Worm (Caenorhabditis elegans) whole organism, young adult: ENCODE data around the gene attf-5.
A peak's percentile ranks its signal among the peaks of the same experiment; 100 is the strongest.

ENCODE experiments used
- B0019.2 ChIP-seq: fragments of 200-800 bp; sonication (Bioruptor generic); conservative IDR thresholded peaks from 2 replicates; pipeline ENCODE4 v1.3.6; 2022; ENCODE audit warnings: missing genetic modification reagents, missing genetic modification characterization, missing compliant biosample characterization
- C17E4.6 ChIP-seq: fragments of 200-800 bp; sonication (Bioruptor generic); IDR thresholded peaks from 2 replicates; pipeline ENCODE4 v1.3.6; 2022; ENCODE audit warnings: missing genetic modification reagents, missing genetic modification characterization, missing compliant biosample characterization
- D2030.7 ChIP-seq: fragments of 200-800 bp; sonication (Bioruptor generic); IDR thresholded peaks from 2 replicates; pipeline ENCODE4 v1.3.6; 2022; ENCODE audit warnings: missing genetic modification reagents, missing genetic modification characterization, missing compliant biosample characterization
- F10E7.11 ChIP-seq: sonication (generic microtip); optimal IDR thresholded peaks from 2 replicates; lab custom pipeline; 2017; ENCODE audit warnings: mild to moderate bottlenecking, missing genetic modification characterization, moderate library complexity, missing compliant biosample characterization
- F23B12.7 ChIP-seq: sonication (generic microtip); optimal IDR thresholded peaks from 2 replicates; lab custom pipeline; 2017; ENCODE audit warnings: missing genetic modification characterization, mild to moderate bottlenecking, missing compliant biosample characterization, antibody characterized with exemption, moderate library complexity; ENCODE audit not compliant: insufficient read depth
- F37B4.10 ChIP-seq: fragments of 200-800 bp; sonication (Bioruptor generic); IDR thresholded peaks from 2 replicates; pipeline ENCODE4 v1.3.6; 2022; ENCODE audit warnings: missing genetic modification characterization, missing compliant biosample characterization
- F49E8.2 ChIP-seq: sonication (generic microtip); optimal IDR thresholded peaks from 3 replicates; lab custom pipeline; 2017; ENCODE audit warnings: missing genetic modification characterization, mild to moderate bottlenecking, missing compliant biosample characterization, antibody characterized with exemption, moderate library complexity; ENCODE audit not compliant: insufficient read depth
- K11D2.4 ChIP-seq: fragments of 200-800 bp; sonication (Bioruptor generic); IDR thresholded peaks from 2 replicates; pipeline ENCODE4 v1.3.6; 2022; ENCODE audit warnings: missing genetic modification reagents, missing genetic modification characterization, missing compliant biosample characterization
- Y53F4B.3 ChIP-seq: fragments of 200-800 bp; sonication (Bioruptor generic); IDR thresholded peaks from 2 replicates; pipeline ENCODE4 v1.3.6; 2022; ENCODE audit warnings: missing genetic modification reagents, missing genetic modification characterization, missing compliant biosample characterization
- Y67H2A.10 ChIP-seq: fragments of 200-800 bp; sonication (Bioruptor generic); conservative IDR thresholded peaks from 2 replicates; pipeline ENCODE4 v1.3.6; 2022; ENCODE audit warnings: missing genetic modification reagents, missing genetic modification characterization, missing compliant biosample characterization
- ZK185.1 ChIP-seq: sonication (generic microtip); optimal IDR thresholded peaks from 2 replicates; lab custom pipeline; 2016; ENCODE audit warnings: mild to moderate bottlenecking, missing genetic modification characterization, missing compliant biosample characterization; ENCODE audit not compliant: poor library complexity, severe bottlenecking
- akir-1 ChIP-seq: fragments of 200-800 bp; sonication (Bioruptor generic); optimal IDR thresholded peaks from 2 replicates; lab custom pipeline; 2018; ENCODE audit warnings: mild to moderate bottlenecking, missing genetic modification characterization, moderate library complexity, missing compliant biosample characterization
- attf-5 ChIP-seq: fragments of 200-800 bp; sonication (Bioruptor generic); optimal IDR thresholded peaks from 2 replicates; lab custom pipeline; 2018; ENCODE audit warnings: mild to moderate bottlenecking, missing genetic modification characterization, missing compliant biosample characterization
- bed-1 ChIP-seq: fragments of 200-800 bp; sonication (Bioruptor generic); IDR thresholded peaks from 2 replicates; pipeline ENCODE4 v1.3.6; 2022; ENCODE audit warnings: missing genetic modification reagents, missing genetic modification characterization, missing compliant biosample characterization
- cebp-2 ChIP-seq: fragments of 200-800 bp; sonication (Bioruptor generic); IDR thresholded peaks from 2 replicates; pipeline ENCODE4 v1.3.6; 2022; ENCODE audit warnings: missing genetic modification characterization, missing compliant biosample characterization
- ceh-27 ChIP-seq: fragments of 200-800 bp; sonication (Bioruptor generic); optimal IDR thresholded peaks from 2 replicates; lab custom pipeline; 2018; ENCODE audit warnings: mild to moderate bottlenecking, missing genetic modification characterization, moderate library complexity, missing compliant biosample characterization
- ceh-58 ChIP-seq: fragments of 200-800 bp; sonication (Bioruptor generic); IDR thresholded peaks from 2 replicates; pipeline ENCODE4 v1.3.6; 2022; ENCODE audit warnings: missing genetic modification characterization, missing compliant biosample characterization
- dox-1 ChIP-seq: fragments of 200-800 bp; sonication (Bioruptor generic); IDR thresholded peaks from 2 replicates; pipeline ENCODE4 v1.3.6; 2022; ENCODE audit warnings: missing genetic modification reagents, missing genetic modification characterization, missing compliant biosample characterization
- dpff-1 ChIP-seq: sonication (generic microtip); optimal IDR thresholded peaks from 2 replicates; lab custom pipeline; 2017; ENCODE audit warnings: mild to moderate bottlenecking, missing genetic modification characterization, missing compliant biosample characterization
- ets-4 ChIP-seq: fragments of 200-800 bp; sonication (Bioruptor generic); optimal IDR thresholded peaks from 2 replicates; lab custom pipeline; 2018; ENCODE audit warnings: mild to moderate bottlenecking, missing genetic modification characterization, missing compliant biosample characterization
- fkh-3 ChIP-seq: sonication (generic microtip); optimal IDR thresholded peaks from 2 replicates; lab custom pipeline; 2016; ENCODE audit warnings: mild to moderate bottlenecking, missing genetic modification characterization, missing compliant biosample characterization
- hmg-20 ChIP-seq: fragments of 200-800 bp; sonication (Bioruptor generic); IDR thresholded peaks from 2 replicates; pipeline ENCODE4 v1.3.6; 2022; ENCODE audit warnings: missing genetic modification reagents, missing genetic modification characterization, missing compliant biosample characterization
- hsf-1 ChIP-seq: fragments of 200-800 bp; sonication (Bioruptor generic); IDR thresholded peaks from 2 replicates; pipeline ENCODE4 v1.3.6; 2022; ENCODE audit warnings: missing genetic modification reagents, missing genetic modification characterization, missing compliant biosample characterization
- lag-1 ChIP-seq: fragments of 200-800 bp; sonication (Bioruptor generic); IDR thresholded peaks from 2 replicates; pipeline ENCODE4 v1.3.6; 2022; ENCODE audit warnings: missing genetic modification reagents, missing genetic modification characterization, missing compliant biosample characterization
- lin-26 ChIP-seq: fragments of 200-800 bp; sonication (Bioruptor generic); IDR thresholded peaks from 2 replicates; pipeline ENCODE4 v1.3.6; 2022; ENCODE audit warnings: missing genetic modification reagents, missing genetic modification characterization, missing compliant biosample characterization
- lin-40 ChIP-seq: sonication (generic microtip); optimal IDR thresholded peaks from 2 replicates; lab custom pipeline; 2016; ENCODE audit warnings: missing genetic modification characterization, mild to moderate bottlenecking, missing compliant biosample characterization, missing genotype, missing genetic modification reagents
- madf-10 ChIP-seq: sonication (generic microtip); optimal IDR thresholded peaks from 2 replicates; lab custom pipeline; 2016; ENCODE audit warnings: mild to moderate bottlenecking, missing genetic modification characterization, missing compliant biosample characterization
- madf-6 ChIP-seq: fragments of 200-800 bp; sonication (Bioruptor generic); IDR thresholded peaks from 2 replicates; pipeline ENCODE4 v1.3.6; 2022; ENCODE audit warnings: missing genetic modification reagents, missing genetic modification characterization, missing compliant biosample characterization
- madf-8 ChIP-seq: fragments of 200-800 bp; sonication (Bioruptor generic); conservative IDR thresholded peaks from 2 replicates; pipeline ENCODE4 v1.3.6; 2022; ENCODE audit warnings: missing genetic modification reagents, missing genetic modification characterization, missing compliant biosample characterization
- mcd-1 ChIP-seq: fragments of 200-800 bp; sonication (Bioruptor generic); IDR thresholded peaks from 2 replicates; pipeline ENCODE4 v1.3.6; 2022; ENCODE audit warnings: missing genetic modification reagents, missing genetic modification characterization, missing compliant biosample characterization
- mxl-1 ChIP-seq: sonication (generic microtip); optimal IDR thresholded peaks from 2 replicates; lab custom pipeline; 2016; ENCODE audit warnings: missing genetic modification characterization, missing compliant biosample characterization
- nfya-1 ChIP-seq: sonication (generic microtip); optimal IDR thresholded peaks from 2 replicates; lab custom pipeline; 2017; ENCODE audit warnings: antibody characterized with exemption, missing compliant biosample characterization, missing genetic modification characterization, borderline replicate concordance; ENCODE audit not compliant: insufficient read depth
- nfyb-1 ChIP-seq: fragments of 200-800 bp; sonication (Bioruptor generic); IDR thresholded peaks from 2 replicates; pipeline ENCODE4 v1.3.6; 2022; ENCODE audit warnings: missing genetic modification reagents, missing genetic modification characterization, missing compliant biosample characterization
- nhr-179 ChIP-seq: sonication (generic microtip); optimal IDR thresholded peaks from 2 replicates; lab custom pipeline; 2016; ENCODE audit warnings: mild to moderate bottlenecking, missing genetic modification characterization, missing compliant biosample characterization
- nhr-80 ChIP-seq: sonication (generic microtip); optimal IDR thresholded peaks from 2 replicates; lab custom pipeline; 2016; ENCODE audit warnings: missing genetic modification characterization, missing compliant biosample characterization
- pha-4 ChIP-seq: fragments of 150-350 bp; sonication (generic microtip); optimal IDR thresholded peaks from 2 replicates; lab custom pipeline; 2014; ENCODE audit warnings: missing biosample characterization, missing genetic modification reagents, missing genetic modification characterization
- rcor-1 ChIP-seq: fragments of 200-800 bp; sonication (Bioruptor generic); IDR thresholded peaks from 2 replicates; pipeline ENCODE4 v1.3.6; 2022; ENCODE audit warnings: missing genetic modification reagents, missing genetic modification characterization, missing compliant biosample characterization
- rec-8 ChIP-seq, 2 experiments: sonication (generic microtip); optimal IDR thresholded peaks; 2 replicates each; lab custom pipeline; 2016; ENCODE audit warnings: mild to moderate bottlenecking in 2 of 2, missing genetic modification characterization in 2 of 2, missing genetic modification reagents in 2 of 2, missing genotype in 2 of 2, missing biosample characterization in 1 of 2, missing compliant biosample characterization in 1 of 2, moderate library complexity in 1 of 2
- repo-1 ChIP-seq: sonication (generic microtip); optimal IDR thresholded peaks from 2 replicates; lab custom pipeline; 2017; ENCODE audit warnings: mild to moderate bottlenecking, missing genetic modification characterization, missing compliant biosample characterization
- rpc-1 ChIP-seq, 2 experiments: fragments of 150-350 bp in 1 of 2; sonication (generic microtip) in 1 of 2; optimal IDR thresholded peaks; 2 replicates each; lab custom pipeline; 2014 to 2018; ENCODE audit warnings: missing biosample characterization in 1 of 2, missing genetic modification characterization in 1 of 2, missing genetic modification reagents in 1 of 2, missing genotype in 1 of 2
- snpc-1.1 ChIP-seq: sonication (generic microtip); optimal IDR thresholded peaks from 2 replicates; lab custom pipeline; 2017; ENCODE audit warnings: missing genetic modification characterization, mild to moderate bottlenecking, missing compliant biosample characterization, antibody characterized with exemption, moderate library complexity, missing genotype, missing genetic modification reagents; ENCODE audit not compliant: insufficient read depth
- somi-1 ChIP-seq: fragments of 200-800 bp; sonication (Bioruptor generic); optimal IDR thresholded peaks from 2 replicates; lab custom pipeline; 2018; ENCODE audit warnings: mild to moderate bottlenecking, missing genetic modification characterization, missing compliant biosample characterization
- tbp1 ChIP-seq: fragments of 200-800 bp; sonication (Bioruptor generic); optimal IDR thresholded peaks from 2 replicates; lab custom pipeline; 2018; ENCODE audit warnings: mild to moderate bottlenecking, missing genetic modification characterization, missing compliant biosample characterization
- xnd-1 ChIP-seq: sonication (generic microtip); optimal IDR thresholded peaks from 2 replicates; lab custom pipeline; 2016; ENCODE audit warnings: missing genotype, missing genetic modification reagents, missing genetic modification characterization, missing compliant biosample characterization
- ztf-26 ChIP-seq: sonication (generic microtip); optimal IDR thresholded peaks from 2 replicates; lab custom pipeline; 2017; ENCODE audit warnings: missing genetic modification characterization, missing compliant biosample characterization
- ztf-28 ChIP-seq: fragments of 200-800 bp; sonication (Bioruptor generic); IDR thresholded peaks from 2 replicates; pipeline ENCODE4 v1.3.6; 2022; ENCODE audit warnings: missing genetic modification reagents, missing genetic modification characterization, missing compliant biosample characterization
- ztf-6 ChIP-seq: fragments of 200-800 bp; sonication (Bioruptor generic); IDR thresholded peaks from 2 replicates; pipeline ENCODE4 v1.3.6; 2022; ENCODE audit warnings: missing genetic modification reagents, missing genetic modification characterization, missing compliant biosample characterization

attf-5 gene

DNA sequence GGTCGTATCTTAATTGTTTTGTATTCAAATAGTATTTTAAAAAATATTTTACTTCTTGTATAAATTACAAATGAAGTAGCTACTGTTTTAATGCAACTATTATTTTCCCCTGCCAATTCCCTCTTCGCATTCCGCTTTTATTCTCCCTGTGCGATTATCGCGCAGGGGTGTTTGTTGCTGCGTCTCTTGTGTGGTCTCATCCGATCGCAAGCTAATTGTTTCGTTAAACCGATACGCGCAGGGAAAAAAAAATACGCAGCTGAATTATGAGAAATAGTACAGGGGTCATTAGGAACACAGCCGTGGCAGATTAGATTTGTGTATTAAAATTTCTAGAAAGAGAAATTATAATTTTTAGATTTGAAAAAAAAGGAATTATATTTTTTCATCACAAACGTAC is 18.4 kb downstream of the attf-5 start (continued):
- TF ChIP-seq B0019.2 (GFP tag; lab: Robert Waterston, UW): no peak
- TF ChIP-seq rpc-1 (optimal IDR thresholded peaks at IDR 0.05; lab: Kevin White, UChicago): peak; percentile 4
- TF ChIP-seq rpc-1 (tag; optimal IDR thresholded peaks at IDR 0.05; lab: Kevin White, UChicago): no peak
- 0 out of 2 replicates have a peak, but pooled peaks have one; percentile 72 for TF ChIP-seq ceh-58 (GFP tag; lab: Robert Waterston, UW)
- TF ChIP-seq cebp-2 (GFP tag; lab: Robert Waterston, UW): peak; percentile 99
- no peak for TF ChIP-seq mxl-1
- peak; percentile 94 for TF ChIP-seq ztf-6
- peak; percentile 95 for TF ChIP-seq somi-1 (GFP tag; lab: Kevin White, UChicago)
- TF ChIP-seq pha-4 (tag; lab: Kevin White, UChicago): peak; percentile 96
- TF ChIP-seq lin-40 (tag; lab: Kevin White, UChicago): peak; percentile 100
- TF ChIP-seq hsf-1 (GFP tag; lab: Robert Waterston, UW): peak; percentile 51; the same call in 1 of the 2 replicates
- TF ChIP-seq F23B12.7 (tag; lab: Kevin White, UChicago): peak; percentile 98
- peak; percentile 98 for TF ChIP-seq ZK185.1
- TF ChIP-seq lag-1: peak; percentile 92
- peak; percentile 99 for TF ChIP-seq dox-1 (GFP tag; lab: Robert Waterston, UW)
- peak; percentile 92 for TF ChIP-seq mcd-1
- peak; percentile 39; the same call in 1 of the 2 replicates for TF ChIP-seq madf-6 (GFP tag; lab: Robert Waterston, UW)
- peak; percentile 97 for TF ChIP-seq nhr-80 (tag; lab: Kevin White, UChicago)
- peak; percentile 98 for TF ChIP-seq K11D2.4
- peak; percentile 99 for TF ChIP-seq ztf-26 (tag; lab: Kevin White, UChicago)
- TF ChIP-seq C17E4.6: peak; percentile 74; the same call in 1 of the 2 replicates
- no peak for TF ChIP-seq madf-8 (GFP tag; lab: Robert Waterston, UW)
- no peak; the same call in 1 of the 2 replicates for TF ChIP-seq D2030.7
- no peak for TF ChIP-seq nfya-1
- peak; percentile 97 for TF ChIP-seq nfyb-1 (GFP tag; lab: Robert Waterston, UW)
- TF ChIP-seq F49E8.2 (tag; lab: Kevin White, UChicago): no peak
- TF ChIP-seq Y67H2A.10 (GFP tag; lab: Robert Waterston, UW): peak; percentile 42; the same call in 1 of the 2 replicates
- peak; percentile 84 for TF ChIP-seq nhr-179
- peak; percentile 95 for TF ChIP-seq madf-10 (tag; lab: Kevin White, UChicago)
- TF ChIP-seq xnd-1 (tag; lab: Kevin White, UChicago): no peak
- no peak for TF ChIP-seq Y53F4B.3 (GFP tag; lab: Robert Waterston, UW)
- TF ChIP-seq rcor-1: peak; percentile 96
- 0 out of 2 replicates have a peak, but pooled peaks have one; percentile 83 for TF ChIP-seq F37B4.10 (GFP tag; lab: Robert Waterston, UW)
- peak; percentile 98 for TF ChIP-seq repo-1 (tag; lab: Kevin White, UChicago)
- peak; percentile 96 for TF ChIP-seq hmg-20
- TF ChIP-seq tbp1 (GFP tag; lab: Kevin White, UChicago): peak; percentile 79
- peak in 1 of 2 experiments; percentile 67 for TF ChIP-seq rec-8 (tag; optimal IDR thresholded peaks at IDR 0.05; lab: Kevin White, UChicago)
- TF ChIP-seq fkh-3 (tag; lab: Kevin White, UChicago): no peak
- no peak for TF ChIP-seq snpc-1.1
- peak; percentile 38 for TF ChIP-seq dpff-1
- 0 out of 2 replicates have a peak, but pooled peaks have one; percentile 82 for TF ChIP-seq bed-1 (GFP tag; lab: Robert Waterston, UW)
- 0 out of 2 replicates have a peak, but pooled peaks have one; percentile 52 for TF ChIP-seq ztf-28 (GFP tag; lab: Robert Waterston, UW)
- peak; percentile 81 for TF ChIP-seq akir-1
- TF ChIP-seq ets-4 (GFP tag; lab: Kevin White, UChicago): peak; percentile 78
- peak; percentile 88 for TF ChIP-seq lin-26
- peak; percentile 93 for TF ChIP-seq attf-5 (GFP tag; lab: Kevin White, UChicago)
- peak; percentile 90 for TF ChIP-seq F10E7.11 (tag; lab: Kevin White, UChicago)
- peak; percentile 98 for TF ChIP-seq ceh-27
